Fruit fly (Drosophila melanogaster) whole organism, wandering third instar larva: ENCODE results near the gene CG7264.

Experiments used
- Abd-B ChIP-seq: fragments of >200 bp; optimal IDR thresholded peaks from 2 replicates; lab custom pipeline; 2017; ENCODE audit warnings: missing biosample characterization, missing genetic modification characterization
- CG9705 ChIP-seq: fragments of 200-800 bp; sonication (Bioruptor generic); optimal IDR thresholded peaks from 2 replicates; lab custom pipeline; 2018; ENCODE audit warnings: missing biosample characterization, mild to moderate bottlenecking, missing genetic modification characterization
- Dfd ChIP-seq: fragments of >200 bp; optimal IDR thresholded peaks from 2 replicates; lab custom pipeline; 2017; ENCODE audit warnings: missing biosample characterization, missing genetic modification characterization
- Dif ChIP-seq: fragments of 200-275, 200-300 bp; sonication (Bioruptor generic); optimal IDR thresholded peaks from 2 replicates; lab custom pipeline; 2018; ENCODE audit warnings: missing biosample characterization, missing genetic modification characterization; ENCODE audit not compliant: partially characterized antibody
- HLH106 ChIP-seq: fragments of 200-800 bp; optimal IDR thresholded peaks from 3 replicates; lab custom pipeline; 2019; ENCODE audit warnings: missing biosample characterization, mild to moderate bottlenecking, missing genetic modification characterization, moderate library complexity
- Hr78 ChIP-seq: fragments of >200 bp; optimal IDR thresholded peaks from 2 replicates; lab custom pipeline; 2017; ENCODE audit warnings: missing biosample characterization, missing genetic modification characterization
- Hr83 ChIP-seq: fragments of 200-300 bp; sonication (Bioruptor generic); optimal IDR thresholded peaks from 2 replicates; lab custom pipeline; 2016; ENCODE audit warnings: missing biosample characterization, mild to moderate bottlenecking, missing genetic modification characterization, moderate library complexity; ENCODE audit not compliant: poor library complexity, severe bottlenecking
- Rel ChIP-seq, 2 experiments: fragments of 200-800 bp; sonication (Bioruptor generic) in 1 of 2; optimal IDR thresholded peaks; 2 replicates in 1 of 2; 3 replicates in 1 of 2; lab custom pipeline; 2016 to 2019; ENCODE audit warnings: mild to moderate bottlenecking in 2 of 2, missing biosample characterization in 2 of 2, missing genetic modification characterization in 2 of 2, moderate library complexity in 1 of 2
- Sp1 ChIP-seq: fragments of 200-800 bp; sonication (Bioruptor generic); optimal IDR thresholded peaks from 3 replicates; lab custom pipeline; 2019; ENCODE audit warnings: missing biosample characterization, mild to moderate bottlenecking, missing genetic modification characterization, moderate library complexity
- h ChIP-seq: fragments of 200-800 bp; sonication (Bioruptor generic); optimal IDR thresholded peaks from 3 replicates; lab custom pipeline; 2016; ENCODE audit warnings: missing biosample characterization, mild to moderate bottlenecking, missing genetic modification characterization
- pan ChIP-seq: fragments of >200 bp; optimal IDR thresholded peaks from 2 replicates; lab custom pipeline; 2017
- psq ChIP-seq: fragments of 200-800 bp; sonication (Bioruptor generic); optimal IDR thresholded peaks from 3 replicates; lab custom pipeline; 2017; ENCODE audit warnings: missing biosample characterization, mild to moderate bottlenecking, missing genetic modification characterization, moderate library complexity

DNA sequence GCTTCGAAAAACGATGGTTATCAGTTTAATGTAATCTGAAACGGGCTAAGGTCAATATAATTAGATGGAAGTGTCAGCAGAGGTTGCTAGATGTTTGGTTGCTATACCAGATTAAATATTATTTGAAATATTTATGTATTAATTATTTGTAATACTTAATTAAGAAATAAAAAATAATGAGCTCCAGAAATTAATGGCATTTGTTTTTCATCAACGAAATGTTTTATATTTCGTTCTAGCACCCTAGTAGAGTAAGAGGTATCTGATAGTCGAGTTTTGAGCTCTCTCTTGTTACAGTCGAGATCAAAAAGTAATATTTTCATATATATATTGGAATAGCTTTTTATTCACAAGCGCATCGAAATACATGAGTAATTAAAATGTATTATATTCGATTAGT lies 27.2 kb upstream of the CG7264 start:
- TF ChIP-seq Hr78 (GFP tag; lab: Kevin White, UChicago) = no peak
- TF ChIP-seq psq (GFP tag; lab: Kevin White, UChicago) = no peak
- no peak for TF ChIP-seq CG9705 (GFP tag; lab: Kevin White, UChicago)
- TF ChIP-seq Sp1 (GFP tag; lab: Kevin White, UChicago) = no peak
- TF ChIP-seq Hr83 = no peak
- TF ChIP-seq Dif = no peak
- TF ChIP-seq Dfd (GFP tag; lab: Kevin White, UChicago) = no peak
- no peak for TF ChIP-seq pan (lab: Kevin White, UChicago)
- TF ChIP-seq Abd-B (GFP tag; lab: Kevin White, UChicago) = no peak
- no peak for TF ChIP-seq HLH106 (tag; lab: Kevin White, UChicago)
- TF ChIP-seq h = no peak
- TF ChIP-seq Rel (GFP tag; optimal IDR thresholded peaks at IDR 0.05; lab: Kevin White, UChicago) = no peak
- no peak for TF ChIP-seq Rel (tag; optimal IDR thresholded peaks at IDR 0.05; lab: Kevin White, UChicago)
